Fruit fly (Drosophila melanogaster): ENCODE results near the gene Fgop2.

DNA sequence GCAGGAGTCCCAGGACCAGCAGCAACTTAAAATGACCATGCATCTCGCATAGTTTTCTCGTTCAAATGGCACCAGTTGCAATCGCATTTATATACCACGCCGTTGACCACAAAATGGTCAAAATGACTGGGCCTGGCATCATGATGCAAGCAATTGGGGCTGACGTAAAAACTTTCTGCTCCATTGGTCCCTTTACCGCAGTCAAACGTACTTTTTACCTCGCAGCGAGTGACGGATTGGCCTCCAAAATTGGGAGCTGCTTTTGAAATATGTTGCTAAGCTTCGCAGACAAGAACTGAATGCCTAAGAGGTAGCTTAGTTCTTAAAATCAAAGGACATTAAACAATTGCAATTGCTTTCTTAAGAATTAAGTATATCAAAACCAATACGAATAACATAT, 28.7 kb downstream of the Fgop2 start, which contains the start of gene CG32829:
- TF ChIP-seq CG9948 (tag; optimal IDR thresholded peaks at IDR 0.05) (no peak), EcR (GFP tag; optimal IDR thresholded peaks at IDR 0.05) (no peak), CG15710 (tag; optimal IDR thresholded peaks at IDR 0.05) (no peak), fd96Ca (GFP tag; IDR thresholded peaks at IDR 0.05) (no peak)

All from whole organism, pupa.